Worm (Caenorhabditis elegans): ENCODE data around the gene ZK1290.15.

Gene ZK1290.15

DNA sequence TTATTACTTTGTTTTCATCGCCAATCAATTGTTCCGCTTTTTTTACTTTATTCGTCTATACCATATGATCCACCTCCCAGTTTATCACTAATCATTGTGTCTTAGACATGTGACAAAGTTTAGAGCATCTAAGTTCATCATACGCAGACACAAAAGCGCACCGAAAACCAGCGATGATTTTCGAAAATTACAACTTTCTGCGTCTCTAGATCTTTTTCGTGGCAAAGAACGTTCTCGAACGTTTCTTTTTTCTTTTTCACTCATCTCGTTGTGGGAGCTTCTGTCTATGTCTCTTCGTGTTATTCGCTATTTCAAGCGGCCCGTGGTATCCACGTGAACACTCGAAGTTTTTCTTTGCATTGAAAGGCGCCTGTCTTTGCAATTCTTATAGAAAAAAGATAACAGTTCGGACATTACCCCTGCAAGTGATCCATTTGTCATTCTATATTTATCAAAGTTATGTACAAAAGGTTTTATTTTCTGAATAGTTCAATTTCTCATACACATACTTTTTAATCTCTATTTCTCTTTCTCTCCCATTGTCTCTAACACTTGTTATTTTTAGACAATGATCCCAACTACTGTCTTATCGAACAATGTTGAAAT lies 5.8 kb downstream of the ZK1290.15 start, which contains the start of gene ZK1290.5 (continued):
- TF ChIP-seq attf-5 (GFP tag; optimal IDR thresholded peaks at IDR 0.05), result peak; percentile 74
- TF ChIP-seq ztf-18 (tag; optimal IDR thresholded peaks at IDR 0.05), result peak; percentile 19
- peak; percentile 78 for TF ChIP-seq ekl-4 (GFP tag; IDR thresholded peaks at IDR 0.05)
- TF ChIP-seq ztf-3 (GFP tag; optimal IDR thresholded peaks at IDR 0.05), result peak; percentile 63
- peak; percentile 92 for TF ChIP-seq ztf-26 (tag; optimal IDR thresholded peaks at IDR 0.05)
- peak; percentile 93 for TF ChIP-seq hsf-1 (GFP tag; IDR thresholded peaks at IDR 0.05)
- TF ChIP-seq snpc-4 (GFP tag; optimal IDR thresholded peaks at IDR 0.05), result no peak
- peak in 1 of 4 experiments; percentile 44 for TF ChIP-seq snpc-4 (tag; optimal IDR thresholded peaks at IDR 0.05)
- TF ChIP-seq athp-1 (tag; optimal IDR thresholded peaks at IDR 0.05), result peak; percentile 44
- peak; percentile 86 for TF ChIP-seq K12H6.12 (tag; optimal IDR thresholded peaks at IDR 0.05)
- TF ChIP-seq C06A6.2 (GFP tag; conservative IDR thresholded peaks at IDR 0.05), result peak; percentile 86
- TF ChIP-seq let-526 (GFP tag; IDR thresholded peaks at IDR 0.05), result peak; percentile 83; the same call in 1 of the 2 replicates
- no peak for TF ChIP-seq lin-26 (GFP tag; IDR thresholded peaks at IDR 0.05)
- TF ChIP-seq madf-3 (GFP tag; IDR thresholded peaks at IDR 0.05), result no peak
- TF ChIP-seq dox-1 (GFP tag; IDR thresholded peaks at IDR 0.05), result peak; percentile 72
- peak; percentile 77 for TF ChIP-seq nhr-80 (tag; optimal IDR thresholded peaks at IDR 0.05)
- no peak for TF ChIP-seq madf-8 (GFP tag; conservative IDR thresholded peaks at IDR 0.05)
- TF ChIP-seq ceh-58 (GFP tag; IDR thresholded peaks at IDR 0.05), result no peak
- peak; percentile 88 for TF ChIP-seq nfyb-1 (GFP tag; IDR thresholded peaks at IDR 0.05)
- TF ChIP-seq snpc-1.1 (tag; optimal IDR thresholded peaks at IDR 0.05; ENCODE audit: insufficient read depth), result no peak
- no peak for TF ChIP-seq bed-2 (GFP tag; IDR thresholded peaks at IDR 0.05)
- TF ChIP-seq lin-54 (GFP tag; optimal IDR thresholded peaks at IDR 0.05), result peak; percentile 60
- peak; percentile 72 for TF ChIP-seq repo-1 (tag; optimal IDR thresholded peaks at IDR 0.05)
- TF ChIP-seq mcd-1 (GFP tag; IDR thresholded peaks at IDR 0.05), result no peak; the same call in 1 of the 2 replicates
- TF ChIP-seq ztf-22 (GFP tag; optimal IDR thresholded peaks at IDR 0.05), result peak; percentile 85
- TF ChIP-seq tlf-1 (GFP tag; optimal IDR thresholded peaks at IDR 0.05), result peak; percentile 84
- TF ChIP-seq F33H1.4 (GFP tag; IDR thresholded peaks at IDR 0.05), result no peak
- peak; percentile 55 for TF ChIP-seq tbp1 (GFP tag; optimal IDR thresholded peaks at IDR 0.05)
- no peak for TF ChIP-seq efl-1 (GFP tag; optimal IDR thresholded peaks at IDR 0.05)
- no peak for TF ChIP-seq dpff-1 (tag; optimal IDR thresholded peaks at IDR 0.05)
- TF ChIP-seq madf-6 (GFP tag; IDR thresholded peaks at IDR 0.05), result no peak
- peak; percentile 72 for TF ChIP-seq madf-10 (tag; optimal IDR thresholded peaks at IDR 0.05)
- TF ChIP-seq F55B11.4 (tag; optimal IDR thresholded peaks at IDR 0.05; ENCODE audit: borderline replicate concordance, insufficient read depth), result no peak
- no peak for TF ChIP-seq ceh-100 (GFP tag; IDR thresholded peaks at IDR 0.05)
- TF ChIP-seq hlh-12 (tag; optimal IDR thresholded peaks at IDR 0.05), result no peak

- TF ChIP-seq C17E4.6 (GFP tag; IDR thresholded peaks at IDR 0.05) (no peak), tbp1 (GFP tag; optimal IDR thresholded peaks at IDR 0.05) (no peak), nfyb-1 (GFP tag; IDR thresholded peaks at IDR 0.05) (no peak), rec-8 (tag; optimal IDR thresholded peaks at IDR 0.05) (no peak), Y79H2A.3 (GFP tag; conservative IDR thresholded peaks at IDR 0.05) (no peak), F23B12.7 (tag; optimal IDR thresholded peaks at IDR 0.05; ENCODE audit: insufficient read depth) (no peak), atf-7 (tag; optimal IDR thresholded peaks at IDR 0.05) (peak; percentile 4), tbx-9 (tag; optimal IDR thresholded peaks at IDR 0.05; ENCODE audit: borderline replicate concordance) (no peak), sptf-2 (GFP tag; optimal IDR thresholded peaks at IDR 0.05) (no peak), fkh-3 (tag; optimal IDR thresholded peaks at IDR 0.05) (no peak), repo-1 (tag; optimal IDR thresholded peaks at IDR 0.05) (no peak), ztf-28 (GFP tag; IDR thresholded peaks at IDR 0.05) (no peak), lin-35 (GFP tag; optimal IDR thresholded peaks at IDR 0.05) (no peak), F39B2.1 (GFP tag; IDR thresholded peaks at IDR 0.05) (no peak), mcd-1 (GFP tag; IDR thresholded peaks at IDR 0.05) (peak; percentile 44), sdz-38 (tag; optimal IDR thresholded peaks at IDR 0.05) (no peak), egl-18 (GFP tag; IDR thresholded peaks at IDR 0.05) (no peak), somi-1 (GFP tag; optimal IDR thresholded peaks at IDR 0.05) (no peak)
These were observed 7.6 kb downstream of the ZK1290.15 start, which contains the start of gene wrt-1 for ce11 chrII:7530944-7531343. Gene wrt-1, plus strand, starts transcription at chrII:7530996.

Data from whole organism, young adult.